Fruit fly (Drosophila melanogaster) S2 (cell line): ENCODE data around the gene CG42502.

Source experiments
- CG8478 ChIP-seq: fragments of >200 bp; optimal IDR thresholded peaks from 2 replicates; lab custom pipeline; 2018
- CTCF ChIP-seq, 2 experiments: fragments of >200 bp; optimal IDR thresholded peaks; 2 replicates each; lab custom pipeline; 2018

CG42502 gene

DNA sequence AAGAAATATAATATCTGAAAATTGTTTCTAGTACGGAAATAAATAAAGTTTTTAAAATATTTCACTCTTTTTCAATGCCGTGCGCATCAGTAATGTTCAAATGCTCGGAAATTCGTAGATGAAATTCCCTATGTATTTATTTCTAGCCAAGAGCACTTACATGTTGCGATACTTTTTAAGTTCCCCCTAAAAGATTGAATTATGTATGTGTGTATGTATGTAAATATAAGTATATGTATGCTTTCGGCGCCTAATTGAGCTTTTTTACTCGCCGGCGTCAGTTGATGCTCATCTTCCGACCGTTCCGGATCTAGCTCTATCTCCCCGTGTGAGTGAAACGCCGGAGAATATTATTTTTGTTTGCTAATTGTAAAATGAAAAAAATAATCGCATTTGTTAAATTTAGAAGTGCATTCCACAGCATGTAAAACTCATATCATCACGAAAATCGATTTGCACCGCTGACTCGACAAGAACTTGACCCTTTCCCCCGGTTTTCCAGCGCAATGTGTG, 15.5 kb upstream of the CG42502 start, which contains the start of gene Ugt36E1:
Ugt36E1 (plus strand) TSS at position 275 of the 513 bp plus-strand sequence.
- TF ChIP-seq CG8478 (lab: Kevin White, UChicago) (no peak), CTCF (optimal IDR thresholded peaks at IDR 0.05; lab: Kevin White, UChicago) (no peak)

dm6 chr2L:18823243-18823803, 12.3 kb upstream of the CG42502 start, which contains the start of gene Ugt36D1:
Ugt36D1 (plus strand) TSS chr2L:18823548.
- no peak for TF ChIP-seq CG8478 (lab: Kevin White, UChicago)
- no peak for TF ChIP-seq CTCF (optimal IDR thresholded peaks at IDR 0.05; lab: Kevin White, UChicago)

- TF ChIP-seq CTCF (optimal IDR thresholded peaks at IDR 0.05; lab: Kevin White, UChicago), result no peak
- no peak for TF ChIP-seq CG8478 (lab: Kevin White, UChicago)
Observed at dm6 chr2L:18822805-18823204, 11.8 kb upstream of the CG42502 start.

- TF ChIP-seq CG8478 (lab: Kevin White, UChicago), result no peak
- no peak for TF ChIP-seq CTCF (optimal IDR thresholded peaks at IDR 0.05; lab: Kevin White, UChicago)
Observed at dm6 chr2L:18819044-18819443, 8.0 kb upstream of the CG42502 start, which contains the start of gene Ugt36F1. Ugt36F1 (plus strand) TSS chr2L:18819344.

- TF ChIP-seq CTCF (optimal IDR thresholded peaks at IDR 0.05; lab: Kevin White, UChicago) (peak; percentile 1 to 13), CG8478 (lab: Kevin White, UChicago) (no peak)
Observed at dm6 chr2L:18818397-18818796, 7.3 kb upstream of the CG42502 start.

dm6 chr2L:18815194-18815593, 4.1 kb upstream of the CG42502 start:
- TF ChIP-seq CTCF (optimal IDR thresholded peaks at IDR 0.05; lab: Kevin White, UChicago), result no peak
- no peak for TF ChIP-seq CG8478 (lab: Kevin White, UChicago)

DNA sequence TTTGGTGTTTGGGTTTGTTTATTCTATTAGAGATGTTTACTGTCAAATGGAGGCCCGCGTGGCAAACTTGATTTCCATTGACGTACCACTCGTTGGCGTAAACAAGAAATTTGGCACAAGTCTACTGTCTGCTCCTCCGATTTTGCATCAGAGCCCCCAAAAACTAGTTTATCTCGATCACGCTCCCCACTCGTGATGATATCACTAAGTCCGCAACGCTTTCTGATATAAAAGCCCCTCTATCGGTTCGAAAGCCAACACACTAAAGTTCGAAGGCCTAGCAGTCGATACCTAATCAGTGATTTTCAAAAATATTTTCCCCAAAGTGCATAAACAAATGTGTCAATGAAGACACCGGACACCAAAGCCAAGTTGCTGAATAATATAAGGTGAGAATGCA, 1.7 kb upstream of the CG42502 start:
- no peak for TF ChIP-seq CTCF (optimal IDR thresholded peaks at IDR 0.05; lab: Kevin White, UChicago)
- no peak for TF ChIP-seq CG8478 (lab: Kevin White, UChicago)

dm6 chr2L:18812348-18812747, 1.3 kb upstream of the CG42502 start, which contains the start of the genes CG17325 and CG42305:
CG17325 (plus strand) TSS chr2L:18812648.
CG42305 (plus strand) TSS chr2L:18812648.
- TF ChIP-seq CTCF (optimal IDR thresholded peaks at IDR 0.05; lab: Kevin White, UChicago), result no peak
- TF ChIP-seq CG8478 (lab: Kevin White, UChicago), result no peak

DNA sequence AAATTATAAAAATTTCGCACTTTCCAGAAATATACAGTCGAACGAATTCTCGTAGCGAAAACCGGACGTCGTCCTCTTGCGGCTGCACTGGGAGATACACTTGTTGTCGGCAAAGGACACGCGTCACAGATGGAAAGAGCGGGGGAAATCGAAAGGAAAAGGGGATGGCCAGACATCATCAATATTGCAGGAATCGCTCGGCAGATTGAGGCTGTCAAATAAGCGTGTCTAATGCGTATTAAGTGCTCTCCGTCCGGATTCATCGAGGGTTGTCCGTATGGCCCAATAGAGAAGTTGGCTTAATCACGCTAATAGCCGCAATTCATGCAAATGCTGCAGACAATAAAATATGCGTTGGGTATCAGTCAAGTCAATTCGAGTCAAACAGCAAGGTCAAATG, 1.6 kb downstream of the CG42502 start:
- TF ChIP-seq CG8478 (lab: Kevin White, UChicago) (no peak), CTCF (optimal IDR thresholded peaks at IDR 0.05; lab: Kevin White, UChicago) (no peak)

- no peak for TF ChIP-seq CTCF (optimal IDR thresholded peaks at IDR 0.05; lab: Kevin White, UChicago)
- no peak for TF ChIP-seq CG8478 (lab: Kevin White, UChicago)
Observed at dm6 chr2L:18808754-18809329, 2.2 kb downstream of the CG42502 start.

DNA sequence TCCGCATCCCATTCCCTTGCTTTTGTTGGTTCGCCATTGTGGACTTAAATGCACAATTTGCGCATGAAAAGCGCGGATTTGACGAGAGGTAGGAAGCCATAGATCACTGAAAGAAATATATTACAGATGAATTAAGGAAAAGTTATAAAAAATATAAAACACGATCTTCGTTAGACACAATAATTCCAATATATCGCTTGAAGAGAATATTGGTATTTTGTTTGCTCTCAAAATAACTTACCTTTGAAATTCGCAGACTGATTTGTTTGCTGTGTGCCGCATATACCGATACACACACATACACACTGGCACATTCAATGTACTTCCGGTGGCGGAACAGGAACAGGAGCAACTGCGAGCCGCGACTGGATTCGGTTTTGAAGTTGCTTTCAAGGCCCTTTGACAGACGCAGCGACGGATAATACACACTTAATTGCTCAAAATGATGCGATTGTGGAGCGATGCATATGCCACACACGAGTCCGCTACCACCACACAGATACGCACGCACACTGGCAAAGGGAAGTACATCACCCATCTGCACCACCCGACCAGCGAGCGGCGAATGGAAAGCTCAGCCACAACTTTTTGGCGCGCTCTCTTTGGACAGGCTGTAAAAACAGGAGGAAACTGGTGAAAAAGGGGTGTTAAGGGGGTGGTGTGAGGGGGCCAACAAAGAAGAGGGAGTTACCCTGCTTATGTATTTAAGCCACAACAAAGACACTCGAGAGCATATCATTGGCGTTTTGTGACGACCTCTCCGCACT, 5.2 kb downstream of the CG42502 start:
- TF ChIP-seq CG8478 (lab: Kevin White, UChicago) (no peak), CTCF (optimal IDR thresholded peaks at IDR 0.05; lab: Kevin White, UChicago) (no peak)

dm6 chr2L:18805247-18805636, 5.8 kb downstream of the CG42502 start, which contains the start of gene CG43814:
CG43814 (minus strand) TSS chr2L:18805347.
- TF ChIP-seq CG8478 (lab: Kevin White, UChicago), result no peak
- TF ChIP-seq CTCF (optimal IDR thresholded peaks at IDR 0.05; lab: Kevin White, UChicago), result no peak

DNA sequence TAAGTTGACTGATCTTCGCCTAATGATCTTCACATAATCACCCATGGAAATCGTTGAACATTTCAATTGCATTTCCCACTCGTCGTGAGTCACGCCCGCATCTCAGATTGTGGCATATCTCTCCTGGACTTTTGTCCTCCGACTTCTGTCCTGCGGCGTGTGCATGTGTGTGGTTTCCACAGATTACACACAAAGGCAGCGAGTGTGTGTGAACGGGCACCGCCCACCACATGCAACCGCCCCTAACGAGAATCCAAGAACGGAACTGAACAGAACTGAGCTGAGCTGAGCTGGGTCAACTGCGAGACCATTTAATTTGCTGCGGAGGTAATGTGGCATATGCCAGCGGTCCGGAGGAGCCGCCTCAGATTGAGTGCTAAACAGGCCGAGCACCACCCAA, 9.3 kb downstream of the CG42502 start:
- TF ChIP-seq CG8478 (lab: Kevin White, UChicago), result no peak
- TF ChIP-seq CTCF (optimal IDR thresholded peaks at IDR 0.05; lab: Kevin White, UChicago), result no peak

DNA sequence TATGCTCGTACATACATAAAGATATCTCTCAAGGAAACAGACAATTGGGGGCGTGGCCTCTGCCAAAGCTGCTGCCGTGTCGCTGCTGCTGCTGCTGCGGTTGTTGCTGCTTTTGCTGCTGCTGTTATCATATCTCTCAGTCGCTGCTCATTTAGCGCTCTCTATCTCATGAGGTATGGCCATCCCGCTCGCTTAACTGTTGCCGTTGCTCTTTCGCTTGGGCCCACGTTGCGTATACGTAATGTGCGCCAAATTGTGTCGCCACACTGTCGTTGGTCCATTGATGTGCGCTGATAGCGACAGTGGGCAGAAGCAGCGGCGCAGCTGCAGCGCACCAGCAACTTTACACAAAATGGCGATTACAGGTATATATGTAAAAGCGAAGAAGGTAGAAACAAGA, 14.6 kb downstream of the CG42502 start:
- no peak for TF ChIP-seq CG8478 (lab: Kevin White, UChicago)
- TF ChIP-seq CTCF (optimal IDR thresholded peaks at IDR 0.05; lab: Kevin White, UChicago), result no peak

- TF ChIP-seq CTCF (optimal IDR thresholded peaks at IDR 0.05; lab: Kevin White, UChicago), result no peak
- TF ChIP-seq CG8478 (lab: Kevin White, UChicago), result no peak
Observed at dm6 chr2L:18795917-18796402, 15.1 kb downstream of the CG42502 start.
